Worm (Caenorhabditis elegans) whole organism, L1 larva: ENCODE data around the gene T11B7.5.

Experiments
- C04F5.9 ChIP-seq: sonication (generic microtip); optimal IDR thresholded peaks from 2 replicates; lab custom pipeline; 2016; ENCODE audit warnings: missing genetic modification characterization, missing compliant biosample characterization
- C16A3.4 ChIP-seq: fragments of 150-350 bp; optimal IDR thresholded peaks from 2 replicates; lab custom pipeline; 2014; ENCODE audit warnings: missing biosample characterization, missing genetic modification characterization
- aha-1 ChIP-seq: fragments of 150-350 bp; optimal IDR thresholded peaks from 2 replicates; lab custom pipeline; 2014; ENCODE audit warnings: missing biosample characterization, missing genetic modification characterization
- alr-1 ChIP-seq: fragments of 200-800 bp; sonication (Bioruptor generic); optimal IDR thresholded peaks from 2 replicates; lab custom pipeline; 2018; ENCODE audit warnings: borderline replicate concordance, mild to moderate bottlenecking, missing genetic modification characterization, missing compliant biosample characterization
- ama-1 ChIP-seq: fragments of 150-350 bp; optimal IDR thresholded peaks from 2 replicates; lab custom pipeline; 2014
- blmp-1 ChIP-seq: fragments of 150-350 bp; optimal IDR thresholded peaks from 2 replicates; lab custom pipeline; 2014; ENCODE audit warnings: missing biosample characterization, missing genetic modification characterization
- ceh-88 ChIP-seq: fragments of 200-800 bp; sonication (Bioruptor generic); IDR thresholded peaks from 2 replicates; pipeline ENCODE4 v1.3.6; 2022; ENCODE audit warnings: missing genetic modification characterization, missing compliant biosample characterization
- ces-1 ChIP-seq: fragments of 150-350 bp; optimal IDR thresholded peaks from 2 replicates; lab custom pipeline; 2014; ENCODE audit warnings: missing biosample characterization, missing genetic modification reagents, missing genetic modification characterization
- dpl-1 ChIP-seq, 3 experiments: fragments of 150-350 bp in 2 of 3; sonication (generic microtip) in 1 of 3; optimal IDR thresholded peaks; 2 replicates each; lab custom pipeline; 2014 to 2017; ENCODE audit warnings: missing biosample characterization in 3 of 3, missing genetic modification characterization in 3 of 3, missing genetic modification reagents in 3 of 3
- dsc-1 ChIP-seq: sonication (generic microtip); optimal IDR thresholded peaks from 2 replicates; lab custom pipeline; 2016; ENCODE audit warnings: mild to moderate bottlenecking, missing genetic modification characterization, missing compliant biosample characterization
- efl-1 ChIP-seq, 4 experiments: fragments of 150-350 bp; optimal IDR thresholded peaks in 3 of 4; peaks in 1 of 4; 1 replicate in 1 of 4; 2 replicates in 3 of 4; lab custom pipeline; 2014; ENCODE audit warnings: missing biosample characterization in 2 of 4, missing genetic modification characterization in 2 of 4, missing genetic modification reagents in 2 of 4
- egl-13 ChIP-seq: sonication (generic microtip); optimal IDR thresholded peaks from 2 replicates; lab custom pipeline; 2016; ENCODE audit warnings: missing genotype, missing genetic modification reagents, missing genetic modification characterization, missing compliant biosample characterization
- elt-3 ChIP-seq, 6 experiments: fragments of 150-350 bp in 1 of 6; sonication (generic microtip); optimal IDR thresholded peaks; 2 replicates each; lab custom pipeline; 2017 to 2018; ENCODE audit warnings: missing biosample characterization in 6 of 6, missing genetic modification characterization in 6 of 6, inconsistent platforms in 1 of 6
- ets-5 ChIP-seq: fragments of 200-800 bp; sonication (Bioruptor generic); IDR thresholded peaks from 2 replicates; pipeline ENCODE4 v1.3.6; 2022; ENCODE audit warnings: missing genetic modification characterization, missing compliant biosample characterization
- fkh-4 ChIP-seq: sonication (generic microtip); optimal IDR thresholded peaks from 2 replicates; lab custom pipeline; 2016; ENCODE audit warnings: missing compliant biosample characterization, missing genetic modification characterization, borderline replicate concordance
- fkh-8 ChIP-seq: sonication (generic microtip); optimal IDR thresholded peaks from 2 replicates; lab custom pipeline; 2016; ENCODE audit warnings: mild to moderate bottlenecking, missing genetic modification characterization, missing compliant biosample characterization
- isw-1 ChIP-seq: fragments of 200-800 bp; sonication (Bioruptor generic); IDR thresholded peaks from 2 replicates; pipeline ENCODE4 v1.3.6; 2022; ENCODE audit warnings: missing genetic modification characterization, missing compliant biosample characterization
- lin-14 ChIP-seq: fragments of 200-800 bp; sonication (Bioruptor generic); optimal IDR thresholded peaks from 2 replicates; lab custom pipeline; 2018; ENCODE audit warnings: mild to moderate bottlenecking, missing genetic modification characterization, moderate library complexity, missing compliant biosample characterization
- lin-15B ChIP-seq: fragments of 150-350 bp; sonication (generic microtip); optimal IDR thresholded peaks from 3 replicates; lab custom pipeline; 2014; ENCODE audit warnings: missing biosample characterization, missing genetic modification characterization
- lir-3 ChIP-seq: sonication (generic microtip); optimal IDR thresholded peaks from 2 replicates; lab custom pipeline; 2016; ENCODE audit warnings: mild to moderate bottlenecking, missing genetic modification characterization, moderate library complexity, missing compliant biosample characterization; ENCODE audit not compliant: poor library complexity
- mef-2 ChIP-seq: fragments of 150-350 bp; optimal IDR thresholded peaks from 2 replicates; lab custom pipeline; 2014; ENCODE audit warnings: missing biosample characterization, missing genetic modification characterization
- nhr-11 ChIP-seq: fragments of 150-350 bp; optimal IDR thresholded peaks from 2 replicates; lab custom pipeline; 2014; ENCODE audit warnings: missing biosample characterization, missing genetic modification characterization
- nhr-12 ChIP-seq: sonication (generic microtip); optimal IDR thresholded peaks from 2 replicates; lab custom pipeline; 2017; ENCODE audit warnings: missing biosample characterization, missing genetic modification characterization
- nhr-19 ChIP-seq: fragments of 200-800 bp; sonication (Bioruptor generic); conservative IDR thresholded peaks from 2 replicates; pipeline ENCODE4 v1.3.6; 2022; ENCODE audit warnings: missing genetic modification characterization, missing compliant biosample characterization
- nhr-47 ChIP-seq: sonication (generic microtip); optimal IDR thresholded peaks from 2 replicates; lab custom pipeline; 2016; ENCODE audit warnings: mild to moderate bottlenecking, missing genetic modification characterization, moderate library complexity, missing compliant biosample characterization
- nhr-76 ChIP-seq: sonication (generic microtip); optimal IDR thresholded peaks from 2 replicates; lab custom pipeline; 2017; ENCODE audit warnings: missing biosample characterization, missing genetic modification characterization
- nhr-85 ChIP-seq: sonication (generic microtip); peaks from one replicate; lab custom pipeline; 2016; ENCODE audit warnings: missing genetic modification characterization, inconsistent platforms, missing compliant biosample characterization
- pag-3 ChIP-seq: sonication (generic microtip); optimal IDR thresholded peaks from 2 replicates; lab custom pipeline; 2017; ENCODE audit warnings: missing genetic modification characterization, mild to moderate bottlenecking, missing compliant biosample characterization, antibody characterized with exemption, borderline replicate concordance; ENCODE audit not compliant: insufficient read depth
- rnt-1 ChIP-seq: sonication (generic microtip); optimal IDR thresholded peaks from 2 replicates; lab custom pipeline; 2016; ENCODE audit warnings: mild to moderate bottlenecking, missing genetic modification characterization, moderate library complexity, missing compliant biosample characterization
- snpc-4 ChIP-seq: fragments of 150-350 bp; optimal IDR thresholded peaks from 2 replicates; lab custom pipeline; 2014; ENCODE audit warnings: missing biosample characterization, missing genetic modification characterization
- sox-4 ChIP-seq: sonication (generic microtip); optimal IDR thresholded peaks from 2 replicates; lab custom pipeline; 2016; ENCODE audit warnings: missing genetic modification characterization, missing compliant biosample characterization
- sup-37 ChIP-seq: fragments of 200-800 bp; sonication (Bioruptor generic); optimal IDR thresholded peaks from 2 replicates; lab custom pipeline; 2018; ENCODE audit warnings: mild to moderate bottlenecking, missing genetic modification characterization, missing compliant biosample characterization
- swsn-7 ChIP-seq: sonication (generic microtip); optimal IDR thresholded peaks from 2 replicates; lab custom pipeline; 2016; ENCODE audit warnings: missing genetic modification characterization, missing compliant biosample characterization
- tlp-1 ChIP-seq: fragments of 150-350 bp; optimal IDR thresholded peaks from 2 replicates; lab custom pipeline; 2014; ENCODE audit warnings: missing biosample characterization, missing genetic modification characterization
- unc-62 ChIP-seq: fragments of 150-350 bp; optimal IDR thresholded peaks from 2 replicates; lab custom pipeline; 2014; ENCODE audit warnings: missing biosample characterization, missing genetic modification reagents, missing genetic modification characterization
- unc-86 ChIP-seq: sonication (generic microtip); optimal IDR thresholded peaks from 2 replicates; lab custom pipeline; 2016; ENCODE audit warnings: missing genetic modification characterization, missing compliant biosample characterization
- unc-98 ChIP-seq: fragments of 200-800 bp; sonication (Bioruptor generic); IDR thresholded peaks from 2 replicates; pipeline ENCODE4 v1.3.6; 2022; ENCODE audit warnings: missing genetic modification characterization, missing compliant biosample characterization
- vab-15 ChIP-seq: sonication (generic microtip); optimal IDR thresholded peaks from 2 replicates; lab custom pipeline; 2017; ENCODE audit warnings: missing genotype, mild to moderate bottlenecking, missing genetic modification characterization, missing compliant biosample characterization
- xbp-1 ChIP-seq: sonication (generic microtip); optimal IDR thresholded peaks from 2 replicates; lab custom pipeline; 2016; ENCODE audit warnings: missing genetic modification characterization, missing compliant biosample characterization
- zip-4 ChIP-seq: fragments of 200-800 bp; sonication (Bioruptor generic); optimal IDR thresholded peaks from 2 replicates; lab custom pipeline; 2018; ENCODE audit warnings: mild to moderate bottlenecking, missing genetic modification characterization, moderate library complexity, missing compliant biosample characterization
- ztf-11 ChIP-seq, 2 experiments: sonication (generic microtip); optimal IDR thresholded peaks; 2 replicates each; lab custom pipeline; 2016 to 2017; ENCODE audit warnings: missing genetic modification characterization in 2 of 2, missing biosample characterization in 1 of 2, missing compliant biosample characterization in 1 of 2
- ztf-4 ChIP-seq: fragments of 150-350 bp; optimal IDR thresholded peaks from 2 replicates; lab custom pipeline; 2014; ENCODE audit warnings: missing biosample characterization, missing genetic modification characterization

The T11B7.5 gene

DNA sequence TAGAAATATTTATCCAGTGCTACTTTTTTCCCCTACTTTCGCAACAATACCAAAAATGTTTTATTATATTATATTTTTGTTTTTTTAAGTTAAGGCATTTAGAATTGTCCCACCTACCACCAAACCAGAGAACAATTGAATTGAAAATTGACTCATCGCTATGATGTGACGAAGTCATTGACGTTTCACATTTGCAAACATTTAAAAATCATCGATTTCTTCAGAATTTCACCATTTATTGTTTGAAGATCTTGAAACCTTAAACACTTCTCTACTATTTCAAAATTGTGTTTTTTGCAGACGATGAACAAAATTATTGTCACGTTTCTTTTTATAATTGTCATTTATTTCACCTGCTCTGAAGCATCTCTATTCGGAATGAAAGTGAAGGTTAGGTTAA is 25.3 kb upstream of the T11B7.5 start, which contains the start of gene C09G9.8:
Gene C09G9.8, plus strand, starts transcription at position 301 of the 400 bp plus-strand sequence.
- TF ChIP-seq fkh-8 (tag; lab: Kevin White, UChicago) (no peak), blmp-1 (tag; lab: Kevin White, UChicago) (no peak), rnt-1 (tag; lab: Kevin White, UChicago) (no peak), nhr-47 (tag; lab: Kevin White, UChicago) (no peak), dsc-1 (no peak), pag-3 (tag; lab: Kevin White, UChicago) (no peak), unc-86 (tag; lab: Kevin White, UChicago) (no peak), ceh-88 (GFP tag; lab: Robert Waterston, UW) (no peak), ztf-11 (tag; optimal IDR thresholded peaks at IDR 0.05; lab: Kevin White, UChicago) (no peak), lin-14 (GFP tag; lab: Kevin White, UChicago) (no peak), sox-4 (tag; lab: Kevin White, UChicago) (no peak), xbp-1 (no peak), aha-1 (tag; lab: Kevin White, UChicago) (no peak), fkh-4 (tag; lab: Kevin White, UChicago) (no peak), ztf-4 (tag; lab: Kevin White, UChicago) (no peak), nhr-85 (tag; lab: Kevin White, UChicago) (no peak), dpl-1 (GFP tag; optimal IDR thresholded peaks at IDR 0.05; lab: Kevin White, UChicago) (no peak), nhr-11 (no peak), swsn-7 (tag; lab: Kevin White, UChicago) (no peak), nhr-12 (tag; lab: Kevin White, UChicago) (no peak)

DNA sequence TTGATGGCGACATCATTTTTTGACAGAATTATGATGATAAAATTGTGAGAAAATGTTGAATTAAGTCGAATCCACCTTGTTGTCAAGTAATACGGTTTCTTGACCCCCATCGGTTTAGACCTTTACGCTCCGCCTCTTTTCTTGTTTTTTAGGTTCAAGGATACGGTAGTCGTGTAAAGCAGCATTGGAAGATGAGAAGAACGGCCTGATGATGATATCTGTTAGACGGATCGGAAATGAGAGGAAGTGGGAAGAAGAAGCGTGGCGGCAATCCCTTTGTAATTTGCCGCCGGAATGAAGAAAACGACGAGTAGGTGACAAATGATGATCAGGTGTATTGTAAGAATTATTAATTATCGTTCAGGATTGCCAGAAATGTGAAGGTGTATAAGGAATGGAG is 23.9 kb upstream of the T11B7.5 start, which contains the start of gene npax-4:
Gene npax-4, minus strand, starts transcription at position 101 of the 400 bp plus-strand sequence.
- TF ChIP-seq dsc-1 (no peak), mef-2 (tag; lab: Kevin White, UChicago) (no peak), nhr-76 (tag; lab: Kevin White, UChicago) (no peak), lin-15B (tag; lab: Kevin White, UChicago) (no peak), C16A3.4 (tag; lab: Kevin White, UChicago) (no peak), sup-37 (GFP tag; lab: Kevin White, UChicago) (no peak), nhr-19 (GFP tag; lab: Robert Waterston, UW) (no peak), unc-98 (GFP tag; lab: Robert Waterston, UW) (no peak), unc-62 (GFP tag; lab: Kevin White, UChicago) (no peak), ets-5 (no peak), efl-1 (optimal IDR thresholded peaks at IDR 0.05; lab: Kevin White, UChicago) (no peak), efl-1 (GFP tag; optimal IDR thresholded peaks at IDR 0.05 in 1 of 2; lab: Kevin White, UChicago) (no peak)
- TF ChIP-seq, all 84 proteins: peak for 0

DNA sequence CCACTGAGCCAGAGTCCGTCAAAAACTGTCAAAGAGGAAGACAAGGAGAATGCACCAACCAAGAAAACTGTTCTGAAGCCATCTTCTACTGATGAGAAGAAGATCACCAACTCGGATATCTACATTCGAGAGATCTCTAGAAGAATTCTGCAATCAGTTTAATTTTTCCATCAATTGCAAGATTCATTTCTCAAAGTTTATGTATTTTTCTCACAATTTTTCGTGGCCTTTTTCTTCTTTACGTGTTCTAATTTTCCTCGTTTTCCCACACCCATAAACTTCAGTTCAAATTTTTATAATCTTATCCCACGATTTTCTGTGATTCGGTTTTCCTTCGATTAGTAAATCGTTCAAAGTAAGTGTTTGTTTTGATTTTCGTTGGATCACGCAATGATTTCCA is 18.0 kb upstream of the T11B7.5 start, which contains the start of gene hdl-2:
Gene hdl-2, plus strand, starts transcription at position 301 of the 400 bp plus-strand sequence.
- no peak for TF ChIP-seq fkh-8 (tag; lab: Kevin White, UChicago)
- no peak for TF ChIP-seq snpc-4 (tag; lab: Kevin White, UChicago)
- TF ChIP-seq ces-1 (GFP tag; lab: Kevin White, UChicago): no peak
- no peak for TF ChIP-seq nhr-47 (tag; lab: Kevin White, UChicago)
- TF ChIP-seq isw-1 (GFP tag; lab: Robert Waterston, UW): no peak
- TF ChIP-seq swsn-7 (tag; lab: Kevin White, UChicago): no peak
- no peak for TF ChIP-seq efl-1 (optimal IDR thresholded peaks at IDR 0.05; lab: Kevin White, UChicago)
- TF ChIP-seq efl-1 (GFP tag; optimal IDR thresholded peaks at IDR 0.05 in 1 of 2; lab: Kevin White, UChicago): no peak
- TF ChIP-seq ama-1 (lab: Kevin White, UChicago): no peak
- TF ChIP-seq tlp-1: no peak
- no peak for TF ChIP-seq elt-3 (tag; optimal IDR thresholded peaks at IDR 0.05; lab: Kevin White, UChicago)
- no peak for TF ChIP-seq lir-3 (tag; lab: Kevin White, UChicago)
- no peak for TF ChIP-seq egl-13 (tag; lab: Kevin White, UChicago)
- no peak for TF ChIP-seq nhr-19 (GFP tag; lab: Robert Waterston, UW)
- no peak for TF ChIP-seq vab-15 (tag; lab: Kevin White, UChicago)
- TF ChIP-seq alr-1 (tag; lab: Kevin White, UChicago): no peak
- TF ChIP-seq C04F5.9 (tag; lab: Kevin White, UChicago): no peak
- no peak for TF ChIP-seq zip-4 (GFP tag; lab: Kevin White, UChicago)
- TF ChIP-seq, all 84 proteins: peak for 0
